Worm (Caenorhabditis elegans): ENCODE measurements around the gene F22E5.20.
"Not testable (repeated sequence)": the region's sequence is repeated elsewhere in the genome, so short reads cannot be mapped to it uniquely, and the experiment has no call there.

Gene F22E5.20

ce11 chrII:2673534-2673933 lies at the start of gene F22E5.20, which contains the start of gene F22E5.1:
Gene F22E5.20, minus strand, starts transcription at chrII:2673634.
Gene F22E5.1, plus strand, starts transcription at chrII:2673775.
- not testable (repeated sequence) for TF ChIP-seq efl-3 (GFP tag; optimal IDR thresholded peaks at IDR 0.05); nhr-71 (tag; optimal IDR thresholded peaks at IDR 0.05); nhr-47 (tag; optimal IDR thresholded peaks at IDR 0.05)

DNA sequence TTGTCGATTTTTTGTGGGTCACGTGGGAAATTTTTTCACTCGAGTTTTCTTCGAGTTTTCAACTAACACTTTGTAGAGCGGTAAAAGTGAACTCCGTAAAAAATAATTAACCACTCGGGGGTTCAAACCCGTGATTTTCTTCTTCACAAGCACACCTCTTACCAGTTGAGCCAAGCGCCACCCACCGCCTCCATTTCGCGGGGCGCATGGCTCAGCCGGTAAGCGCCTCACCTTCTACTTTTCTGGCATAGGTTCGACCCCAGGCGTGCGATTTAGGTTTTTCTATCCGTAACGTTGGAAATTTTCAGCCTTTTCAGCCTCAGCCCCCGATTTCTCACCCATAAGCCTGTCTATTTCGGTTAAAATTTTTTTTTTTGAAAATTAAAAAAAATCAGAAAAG lies 48.6 kb upstream of the F22E5.20 start:
- TF ChIP-seq hlh-17 (GFP tag; optimal IDR thresholded peaks at IDR 0.05; ENCODE audit: borderline replicate concordance): no peak
- no peak for TF ChIP-seq elt-2 (tag; optimal IDR thresholded peaks at IDR 0.05)
- TF ChIP-seq irx-1 (tag; optimal IDR thresholded peaks at IDR 0.05): no peak
- TF ChIP-seq fos-1 (tag; optimal IDR thresholded peaks at IDR 0.05): no peak
- no peak for TF ChIP-seq aly-2 (tag; optimal IDR thresholded peaks at IDR 0.05)
- TF ChIP-seq fkh-10 (GFP tag; optimal IDR thresholded peaks at IDR 0.05): no peak
- TF ChIP-seq nhr-84 (tag; optimal IDR thresholded peaks at IDR 0.05): no peak
- TF ChIP-seq unc-86 (tag; optimal IDR thresholded peaks at IDR 0.05): no peak
- no peak for TF ChIP-seq ztf-11 (tag; optimal IDR thresholded peaks at IDR 0.05)
- no peak for TF ChIP-seq xbp-1 (tag; optimal IDR thresholded peaks at IDR 0.05)
- TF ChIP-seq nhr-76 (tag; optimal IDR thresholded peaks at IDR 0.05): no peak
- TF ChIP-seq nhr-20 (tag; optimal IDR thresholded peaks at IDR 0.05): no peak
- no peak for TF ChIP-seq egl-13 (tag; optimal IDR thresholded peaks at IDR 0.05)
- no peak for TF ChIP-seq fkh-8 (tag; optimal IDR thresholded peaks at IDR 0.05)
- no peak for TF ChIP-seq ceh-90 (tag; optimal IDR thresholded peaks at IDR 0.05)
- TF ChIP-seq ztf-4 (tag; optimal IDR thresholded peaks at IDR 0.05): no peak
- no peak for TF ChIP-seq C04F5.9 (tag; optimal IDR thresholded peaks at IDR 0.05)
- no peak for TF ChIP-seq lin-39 (tag; optimal IDR thresholded peaks at IDR 0.05)
- no peak for TF ChIP-seq mep-1 (tag; optimal IDR thresholded peaks at IDR 0.05)

DNA sequence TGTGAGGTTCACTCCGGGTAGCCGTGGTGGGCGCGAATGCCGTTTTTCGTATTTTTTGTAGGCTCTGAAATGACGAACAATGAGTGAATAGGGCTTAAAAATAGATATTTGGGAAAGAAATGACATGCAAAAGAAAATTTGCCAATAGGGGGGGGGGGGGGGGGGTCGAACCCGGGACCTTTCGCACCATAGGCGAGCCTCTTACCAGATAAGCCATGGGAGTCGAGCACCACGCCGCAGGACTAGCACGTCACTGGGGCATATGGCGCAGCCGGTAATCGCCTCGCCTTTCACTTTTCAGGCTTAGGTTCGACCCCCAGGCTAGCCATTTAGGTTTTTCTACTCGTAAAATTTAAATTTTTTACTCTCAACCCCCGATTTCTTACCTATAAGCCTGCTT lies 45.8 kb upstream of the F22E5.20 start:
- TF ChIP-seq unc-98 (GFP tag; IDR thresholded peaks at IDR 0.05) (no peak), ceh-90 (tag; optimal IDR thresholded peaks at IDR 0.05) (no peak), mep-1 (tag; optimal IDR thresholded peaks at IDR 0.05) (no peak), ama-1 (optimal IDR thresholded peaks at IDR 0.05) (no peak), lin-14 (GFP tag; optimal IDR thresholded peaks at IDR 0.05) (no peak), ets-5 (GFP tag; IDR thresholded peaks at IDR 0.05) (no peak), lir-3 (tag; optimal IDR thresholded peaks at IDR 0.05; ENCODE audit: poor library complexity) (no peak), ztf-11 (tag; optimal IDR thresholded peaks at IDR 0.05) (no peak), unc-30 (tag; optimal IDR thresholded peaks at IDR 0.05) (no peak), nhr-77 (tag; optimal IDR thresholded peaks at IDR 0.05) (no peak), mef-2 (tag; optimal IDR thresholded peaks at IDR 0.05) (no peak)

ce11 chrII:2717335-2717734 lies 43.9 kb upstream of the F22E5.20 start, which contains the start of gene T05A8.3:
Gene T05A8.3, minus strand, starts transcription at chrII:2717435.
- no peak for TF ChIP-seq fkh-8 (tag; optimal IDR thresholded peaks at IDR 0.05)
- TF ChIP-seq unc-86 (tag; optimal IDR thresholded peaks at IDR 0.05): no peak
- no peak for TF ChIP-seq unc-62 (GFP tag; optimal IDR thresholded peaks at IDR 0.05)
- TF ChIP-seq zag-1 (tag; optimal IDR thresholded peaks at IDR 0.05): no peak
- TF ChIP-seq irx-1 (tag; optimal IDR thresholded peaks at IDR 0.05): no peak
- no peak for TF ChIP-seq alr-1 (tag; optimal IDR thresholded peaks at IDR 0.05; ENCODE audit: borderline replicate concordance)
- TF ChIP-seq nhr-11 (tag; optimal IDR thresholded peaks at IDR 0.05): no peak

DNA sequence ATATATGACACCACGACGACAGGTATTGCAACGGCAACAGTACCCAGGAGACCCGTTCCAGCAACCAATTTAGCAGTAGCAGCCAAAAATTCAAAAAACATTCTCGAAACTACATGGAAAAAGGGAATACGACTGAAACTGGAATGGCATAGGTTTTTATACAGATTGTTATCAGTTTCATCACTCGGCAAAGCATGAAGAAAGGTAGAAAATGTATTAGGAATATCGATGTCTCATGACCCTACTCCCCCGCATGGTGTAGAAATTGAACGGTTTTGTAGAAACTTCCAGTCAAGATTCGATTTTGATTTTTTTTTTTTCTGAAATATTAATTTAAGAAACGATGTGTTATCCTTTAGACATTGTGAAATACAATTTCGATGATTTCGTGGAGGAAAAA lies 37.5 kb upstream of the F22E5.20 start, which contains the start of gene T05A8.2:
T05A8.2 (minus strand) TSS at position 101 of the 400 bp plus-strand sequence.
- TF ChIP-seq nhr-237 (tag; optimal IDR thresholded peaks at IDR 0.05): no peak
- TF ChIP-seq nhr-71 (tag; optimal IDR thresholded peaks at IDR 0.05): no peak
- TF ChIP-seq nhr-20 (tag; optimal IDR thresholded peaks at IDR 0.05): no peak
- TF ChIP-seq vab-15 (tag; optimal IDR thresholded peaks at IDR 0.05): no peak

Data from whole organism, L1 larva.